Worm (Caenorhabditis elegans): ENCODE data around the gene parn-2.

parn-2 gene

DNA sequence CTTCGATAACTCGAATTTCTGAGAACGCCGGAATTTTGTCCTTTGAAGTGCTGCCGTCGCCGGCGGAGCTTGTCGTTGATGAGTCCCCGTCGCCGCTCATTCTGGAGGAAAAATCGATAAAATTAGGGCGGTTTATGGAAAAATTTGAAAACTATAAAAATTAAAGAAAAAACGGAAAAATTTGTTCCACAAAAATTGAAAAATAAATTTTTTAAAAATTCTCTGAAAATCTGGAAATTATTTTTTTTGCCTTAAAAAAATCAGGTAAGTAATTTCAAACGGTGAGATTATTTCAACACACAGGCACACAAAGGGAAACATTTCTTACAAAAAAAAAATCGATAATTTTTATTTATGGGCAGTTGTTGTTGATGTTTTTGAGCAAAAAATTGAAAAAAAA is at the start of gene parn-2:
Gene parn-2, minus strand, starts transcription at position 101 of the 400 bp plus-strand sequence.
- no peak for TF ChIP-seq unc-62 (GFP tag; optimal IDR thresholded peaks at IDR 0.05)

DNA sequence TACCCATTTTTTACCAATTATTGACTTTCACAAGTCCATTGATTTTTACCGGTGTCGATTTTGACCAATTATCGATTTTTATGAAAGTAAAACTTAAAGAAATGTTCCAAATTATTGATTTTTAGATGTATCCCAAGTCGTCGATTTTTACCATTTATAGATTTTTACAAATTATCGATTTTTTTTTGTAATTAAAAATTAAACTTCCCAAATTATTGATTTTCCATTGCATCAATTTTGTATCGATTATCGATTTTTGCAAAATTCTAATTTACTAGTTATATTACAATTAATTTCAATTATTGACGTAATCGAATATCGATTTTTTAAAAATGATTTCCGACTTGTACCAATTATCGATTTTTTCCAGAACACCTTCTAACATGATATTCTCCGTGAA is 46.7 kb upstream of the parn-2 start, which contains the start of gene sre-50:
Gene sre-50, plus strand, starts transcription at position 384 of the 400 bp plus-strand sequence.
- TF ChIP-seq unc-62 (GFP tag; optimal IDR thresholded peaks at IDR 0.05), result no peak

DNA sequence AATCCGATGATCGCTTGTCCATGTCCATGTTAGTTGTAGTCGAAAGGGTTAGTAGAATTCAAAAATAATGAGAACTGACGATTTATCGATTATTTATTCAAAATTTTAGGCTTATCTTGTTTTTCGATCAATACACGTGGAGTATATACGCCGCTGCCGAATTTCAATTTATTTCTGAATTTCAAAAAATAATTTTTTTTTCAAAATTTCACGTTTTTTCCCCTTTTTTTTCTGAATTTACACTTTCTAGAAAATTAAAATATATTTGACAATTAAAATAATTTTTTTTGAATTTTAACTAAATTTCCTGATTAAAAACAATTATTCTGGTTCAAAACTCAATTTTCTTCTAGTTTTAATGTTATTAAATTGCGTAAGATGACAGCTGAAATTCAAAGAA is 45.9 kb upstream of the parn-2 start, which contains the start of gene C50E10.1:
Gene C50E10.1, minus strand, starts transcription at position 101 of the 400 bp plus-strand sequence.
- TF ChIP-seq unc-62 (GFP tag; optimal IDR thresholded peaks at IDR 0.05), result no peak

DNA sequence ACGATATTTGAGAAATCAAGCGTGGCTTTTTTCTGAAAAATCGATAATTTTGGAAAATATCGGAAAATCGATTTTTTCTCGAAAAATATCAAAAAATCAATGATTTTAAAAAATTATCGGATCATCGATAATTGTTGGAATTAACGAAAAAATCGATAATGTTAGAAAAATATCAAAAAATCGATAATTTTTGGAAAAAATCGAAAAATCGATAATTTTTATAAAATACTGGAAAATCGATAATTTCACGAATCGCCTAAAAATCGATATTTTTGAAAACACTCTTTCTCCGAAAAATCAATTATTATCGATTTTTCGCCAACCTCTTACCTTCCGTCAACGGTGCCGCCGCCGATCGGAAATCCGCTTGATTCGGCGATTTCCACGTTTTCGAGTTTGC is 44.8 kb upstream of the parn-2 start:
- no peak for TF ChIP-seq unc-62 (GFP tag; optimal IDR thresholded peaks at IDR 0.05)

DNA sequence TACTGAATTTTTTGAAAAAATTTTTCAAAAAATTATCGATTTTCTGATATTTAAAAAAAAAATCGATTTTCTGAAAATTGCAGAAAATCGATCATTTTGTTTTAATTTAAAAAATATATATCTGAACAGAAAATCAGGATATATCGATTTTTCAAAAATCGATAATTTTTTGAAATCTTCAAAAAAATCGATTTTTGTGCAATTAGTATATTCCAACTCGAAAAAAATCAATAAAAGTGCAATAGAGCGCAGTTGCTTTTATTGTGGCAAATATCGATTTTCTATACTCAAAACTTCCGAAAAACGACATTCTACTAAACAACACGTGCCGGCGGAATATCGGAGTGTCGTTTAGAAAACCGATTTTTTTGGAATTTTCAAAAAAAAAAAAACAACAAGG is 44.3 kb upstream of the parn-2 start:
- TF ChIP-seq unc-62 (GFP tag; optimal IDR thresholded peaks at IDR 0.05), result no peak

DNA sequence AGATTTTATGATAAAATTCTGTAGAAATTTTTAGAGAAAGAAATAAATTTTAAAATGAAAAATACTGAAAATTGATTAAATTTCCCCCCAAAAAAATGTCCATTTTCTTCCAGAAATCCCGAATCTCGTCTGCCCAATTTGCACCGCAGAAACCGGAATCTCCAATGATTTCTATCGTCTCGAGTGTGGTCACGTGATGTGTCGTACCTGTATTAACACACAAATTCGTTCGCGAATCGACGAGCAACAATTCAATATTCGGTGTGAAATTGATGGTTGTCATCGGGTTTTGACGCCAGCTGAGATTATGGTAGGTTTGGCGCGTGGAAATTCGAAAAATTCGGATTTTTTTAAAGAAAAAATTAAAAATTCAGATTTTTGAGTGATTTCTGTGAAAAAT is 40.2 kb upstream of the parn-2 start:
- no peak for TF ChIP-seq unc-62 (GFP tag; optimal IDR thresholded peaks at IDR 0.05)

DNA sequence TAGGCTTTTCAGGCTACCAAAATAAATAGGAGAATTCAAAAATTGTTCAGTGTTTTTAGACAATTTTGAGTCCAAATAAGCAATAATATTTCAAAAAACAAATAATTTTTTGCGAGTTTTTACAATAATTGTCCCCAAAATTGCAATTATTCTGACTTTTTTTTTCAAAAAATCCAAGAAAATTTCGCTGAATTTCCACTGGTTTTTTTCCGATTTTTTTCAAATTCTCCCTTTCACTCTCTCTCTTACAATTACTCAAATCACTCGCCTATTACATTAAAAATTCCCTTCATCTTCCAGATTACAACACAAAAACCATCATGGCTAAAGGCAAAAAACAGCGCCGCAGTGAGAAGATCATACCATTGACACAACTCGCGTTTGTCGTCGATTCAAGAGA is 32.7 kb upstream of the parn-2 start, which contains the start of gene Y57A10A.31:
Gene Y57A10A.31, plus strand, starts transcription at position 301 of the 400 bp plus-strand sequence.
- no peak for TF ChIP-seq unc-62 (GFP tag; optimal IDR thresholded peaks at IDR 0.05)

DNA sequence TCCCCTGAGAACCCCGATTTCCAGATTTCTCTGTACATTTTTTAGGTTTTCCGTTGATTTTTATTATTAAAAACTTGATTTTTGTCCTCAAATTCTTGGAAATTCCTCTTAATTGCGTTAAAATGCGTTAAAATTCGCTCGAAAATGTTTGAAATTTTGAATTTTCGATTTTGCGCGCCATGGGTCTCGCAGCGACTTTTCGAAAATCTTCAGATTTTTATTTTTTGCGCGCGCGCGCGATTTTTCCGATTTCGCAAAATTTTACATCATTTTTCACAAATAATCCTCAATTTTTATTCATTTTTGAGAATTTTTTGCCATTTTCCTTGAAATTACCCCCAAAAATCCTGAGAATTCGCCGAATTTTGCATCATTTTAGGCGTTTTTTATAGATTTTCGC is 27.6 kb upstream of the parn-2 start:
- no peak for TF ChIP-seq unc-62 (GFP tag; optimal IDR thresholded peaks at IDR 0.05)

DNA sequence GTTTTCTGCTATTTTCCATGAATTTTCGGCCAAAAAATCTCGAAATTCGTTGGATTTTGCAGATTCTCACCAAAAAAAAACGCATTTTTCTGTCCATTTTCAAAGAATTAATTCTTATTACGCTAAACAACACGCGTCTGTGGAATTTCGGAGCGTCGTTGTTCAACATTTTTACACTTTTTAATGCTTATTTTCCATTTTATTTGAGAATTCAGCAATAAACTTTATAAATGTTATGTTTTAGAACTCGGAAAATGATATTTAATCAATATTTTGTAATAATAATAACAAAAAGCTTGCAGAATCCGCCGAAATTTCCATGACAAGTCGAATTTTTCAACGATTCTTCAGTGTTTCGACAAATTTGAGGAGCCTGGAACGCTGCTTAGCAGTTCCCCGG is 23.9 kb upstream of the parn-2 start, which contains the start of gene ife-5:
Gene ife-5, plus strand, starts transcription at position 301 of the 400 bp plus-strand sequence.
- TF ChIP-seq unc-62 (GFP tag; optimal IDR thresholded peaks at IDR 0.05), result no peak

DNA sequence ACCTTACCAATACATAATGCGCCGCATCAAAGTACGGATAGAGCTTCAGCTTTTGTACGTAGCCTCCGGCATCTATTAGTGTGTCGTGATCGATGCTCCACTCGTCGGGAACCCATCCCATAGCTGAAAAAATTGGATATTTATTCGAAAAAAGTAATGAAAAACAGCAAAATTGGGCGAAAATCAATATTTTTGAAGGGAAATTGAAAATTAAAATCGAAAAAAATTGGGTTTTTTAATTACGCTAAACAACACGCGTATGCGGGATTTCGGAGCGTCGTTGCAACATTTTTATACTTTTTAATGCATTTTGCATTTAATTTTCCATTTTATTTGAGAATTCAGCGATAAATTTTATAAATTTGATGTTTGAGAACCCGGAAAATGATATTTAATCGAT is 22.8 kb upstream of the parn-2 start, which contains the start of the genes tric-1B.2 and Y57A10A.29:
Gene tric-1B.2, minus strand, starts transcription at position 129 of the 400 bp plus-strand sequence.
Gene Y57A10A.29, plus strand, starts transcription at position 303 of the 400 bp plus-strand sequence.
- no peak for TF ChIP-seq unc-62 (GFP tag; optimal IDR thresholded peaks at IDR 0.05)

DNA sequence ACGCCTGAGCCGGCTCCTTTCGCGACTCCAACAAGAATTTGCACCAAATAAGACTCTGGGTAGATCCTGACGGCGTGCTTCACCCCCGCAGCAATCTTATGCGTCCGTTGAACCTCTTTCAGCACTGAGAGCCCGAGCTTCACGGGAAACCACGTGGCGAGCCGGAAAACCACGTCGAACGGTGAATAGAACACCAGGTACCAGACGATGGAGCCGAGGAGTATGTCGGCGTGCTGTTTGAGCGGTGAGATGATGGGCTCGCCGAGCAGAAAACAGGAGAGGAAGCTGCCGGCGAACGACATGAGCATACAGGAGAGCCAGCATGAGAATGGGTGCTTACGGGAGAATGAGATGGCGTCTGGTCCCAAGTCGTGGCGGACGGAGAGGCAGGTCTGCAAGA is 22.2 kb upstream of the parn-2 start:
- no peak for TF ChIP-seq unc-62 (GFP tag; optimal IDR thresholded peaks at IDR 0.05)

DNA sequence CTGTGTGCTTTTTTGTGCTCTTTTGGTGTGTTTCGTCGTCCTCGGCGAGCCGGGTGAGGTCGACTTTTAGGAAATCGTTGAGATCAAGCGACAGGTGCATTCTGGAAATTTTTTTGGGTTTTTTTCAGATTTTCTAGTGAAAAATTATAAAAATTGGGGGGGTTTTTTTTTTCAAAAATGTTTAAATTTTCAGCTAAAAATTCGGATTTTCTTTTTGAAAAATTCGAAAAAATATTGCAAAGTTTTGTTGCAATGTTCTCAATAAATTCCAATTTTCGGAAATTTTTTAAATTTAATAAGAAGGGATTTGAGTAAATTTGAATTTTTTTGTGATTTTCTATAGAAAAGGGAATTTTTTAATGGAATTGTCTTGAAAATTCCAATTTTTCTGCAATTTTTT is 18.5 kb upstream of the parn-2 start, which contains the start of gene Y57A10A.27:
Gene Y57A10A.27, minus strand, starts transcription at position 101 of the 400 bp plus-strand sequence.
- no peak for TF ChIP-seq unc-62 (GFP tag; optimal IDR thresholded peaks at IDR 0.05)

DNA sequence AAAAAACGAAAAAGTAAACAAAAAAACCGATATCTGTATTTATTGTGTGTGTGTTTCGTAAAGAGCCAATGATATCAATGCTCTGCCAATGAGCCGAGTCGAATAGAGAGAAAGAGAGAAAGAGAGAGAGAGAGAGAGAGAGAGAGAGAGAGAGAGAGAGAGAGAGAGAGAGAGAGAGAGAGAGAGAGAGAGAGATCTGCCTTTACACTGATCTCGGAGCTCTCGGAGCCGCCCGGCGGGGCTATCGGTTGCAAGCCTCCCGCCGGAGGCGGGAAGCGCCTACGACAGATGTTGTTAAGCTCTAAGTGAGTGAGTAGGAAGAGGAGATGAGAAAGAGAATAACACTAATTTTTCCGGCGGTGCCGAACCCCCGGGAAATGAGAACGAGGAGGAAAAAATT is 12.4 kb upstream of the parn-2 start:
- TF ChIP-seq unc-62 (GFP tag; optimal IDR thresholded peaks at IDR 0.05), result no peak

DNA sequence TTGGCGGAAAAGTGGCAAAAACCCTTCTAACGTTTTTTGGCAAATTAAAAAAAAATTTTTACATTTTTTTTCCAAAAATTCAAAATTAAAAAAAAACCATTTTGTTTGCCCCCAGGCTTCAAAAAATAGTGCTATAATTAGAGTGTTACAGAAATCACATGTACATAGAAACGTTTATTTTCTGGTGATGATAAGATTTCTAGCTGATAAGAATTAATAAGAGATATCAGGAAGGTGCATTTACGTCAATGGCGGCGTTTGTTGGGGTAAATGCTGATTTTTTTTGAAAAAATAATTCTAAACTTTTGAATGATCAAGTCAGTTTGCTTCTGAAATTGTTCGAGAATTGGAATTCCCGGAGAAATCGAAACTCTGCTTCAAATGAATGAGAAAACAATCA is 10.4 kb upstream of the parn-2 start:
- no peak for TF ChIP-seq unc-62 (GFP tag; optimal IDR thresholded peaks at IDR 0.05)

DNA sequence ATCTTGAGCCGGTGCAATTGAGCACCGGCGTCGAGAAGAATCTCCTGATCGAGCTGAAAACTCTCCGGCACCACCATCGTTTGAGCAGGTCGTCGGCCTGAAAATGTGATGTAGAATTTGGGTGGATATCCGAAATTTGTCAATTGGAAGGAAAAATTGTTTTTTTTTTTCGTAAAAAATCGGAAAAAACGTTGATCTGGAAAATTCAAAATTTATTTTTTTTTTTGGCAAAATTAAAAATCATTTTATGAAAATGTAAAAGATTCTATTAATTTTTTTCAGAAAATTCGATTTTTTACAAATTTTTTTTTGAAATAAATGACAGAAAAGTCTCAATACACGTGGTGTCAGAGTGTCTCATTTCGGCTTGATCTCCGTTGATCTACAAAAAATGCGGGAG is 9.7 kb upstream of the parn-2 start, which contains the start of gene tric-1B.1:
Gene tric-1B.1, minus strand, starts transcription at position 101 of the 400 bp plus-strand sequence.
- TF ChIP-seq unc-62 (GFP tag; optimal IDR thresholded peaks at IDR 0.05), result no peak

DNA sequence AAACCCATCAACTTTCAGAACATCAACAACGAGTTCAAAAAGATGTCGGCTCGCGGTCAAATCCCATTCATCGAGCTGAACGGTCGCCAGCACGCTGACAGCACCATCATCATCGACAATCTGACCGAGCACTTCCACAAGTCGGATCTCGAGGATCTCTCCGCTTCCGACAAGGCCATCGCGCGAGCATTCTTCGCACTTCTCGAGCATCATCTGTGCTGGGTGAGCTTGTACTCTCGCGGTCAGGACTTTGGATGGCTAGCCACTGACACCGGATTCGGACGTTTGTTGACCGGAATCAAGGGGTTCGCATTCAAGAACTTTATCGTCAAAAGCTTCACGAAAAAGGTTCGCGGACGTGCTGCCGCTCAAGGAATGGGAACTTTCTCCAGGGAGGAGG is 8.4 kb upstream of the parn-2 start:
- TF ChIP-seq unc-62 (GFP tag; optimal IDR thresholded peaks at IDR 0.05), result no peak

DNA sequence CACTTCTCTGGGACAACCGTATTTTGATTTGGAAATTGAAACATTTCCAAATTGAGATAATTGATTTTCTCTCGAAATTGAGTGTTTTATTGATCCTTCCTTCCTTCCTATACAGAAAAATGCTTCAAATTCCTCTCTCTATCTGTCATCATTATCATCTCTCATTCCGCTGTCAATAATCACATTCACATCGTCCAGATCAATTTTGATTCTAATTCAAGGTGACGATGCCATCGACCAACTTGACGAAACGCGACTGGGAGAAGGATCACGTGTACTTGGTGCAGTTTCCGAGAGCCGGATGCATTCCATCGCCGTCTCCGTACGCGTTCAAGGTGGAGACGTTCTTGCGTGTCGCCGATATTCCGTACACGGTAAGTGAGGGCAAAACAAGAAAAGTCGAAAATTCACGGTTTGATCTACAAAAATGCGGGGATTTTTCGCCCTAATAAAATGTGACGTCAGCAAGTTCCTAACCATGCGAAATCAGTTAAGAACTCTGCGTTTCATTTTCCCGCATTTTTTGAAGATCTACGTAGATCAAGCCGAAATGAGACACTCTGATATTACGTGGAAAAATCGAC is 7.6 kb upstream of the parn-2 start, which contains the start of gene faxc-1:
Gene faxc-1, plus strand, starts transcription at position 222 of the 584 bp plus-strand sequence.
- TF ChIP-seq unc-62 (GFP tag; optimal IDR thresholded peaks at IDR 0.05), result no peak
